Worm (Caenorhabditis elegans) whole organism, late embryonic: ENCODE data around the gene ilcr-2.

Experiments
- K02D7.2 ChIP-seq: sonication (generic microtip); optimal IDR thresholded peaks from 2 replicates; lab custom pipeline; 2017; ENCODE audit warnings: mild to moderate bottlenecking, missing genetic modification characterization, missing compliant biosample characterization
- K09A11.1 ChIP-seq: sonication (generic microtip); optimal IDR thresholded peaks from 2 replicates; lab custom pipeline; 2017; ENCODE audit warnings: antibody characterized with exemption, mild to moderate bottlenecking, missing genetic modification characterization, missing compliant biosample characterization; ENCODE audit not compliant: insufficient read depth
- T23F11.4 ChIP-seq: fragments of 200-800 bp; sonication (Bioruptor generic); optimal IDR thresholded peaks from 2 replicates; lab custom pipeline; 2018; ENCODE audit warnings: mild to moderate bottlenecking, missing genetic modification characterization, missing compliant biosample characterization
- ahr-1 ChIP-seq: sonication (generic microtip); optimal IDR thresholded peaks from 2 replicates; lab custom pipeline; 2016; ENCODE audit warnings: missing genetic modification characterization, missing compliant biosample characterization
- ama-1 ChIP-seq: fragments of 150-350 bp; optimal IDR thresholded peaks from 2 replicates; lab custom pipeline; 2014
- ceh-14 ChIP-seq: sonication (generic microtip); optimal IDR thresholded peaks from 2 replicates; lab custom pipeline; 2016; ENCODE audit warnings: missing genotype, missing genetic modification characterization, missing compliant biosample characterization
- ceh-19 ChIP-seq: fragments of 200-800 bp; sonication (Bioruptor generic); optimal IDR thresholded peaks from 2 replicates; lab custom pipeline; 2018; ENCODE audit warnings: mild to moderate bottlenecking, missing genetic modification characterization, missing compliant biosample characterization
- ceh-2 ChIP-seq: sonication (generic microtip); optimal IDR thresholded peaks from 2 replicates; lab custom pipeline; 2016; ENCODE audit warnings: missing genotype, missing genetic modification characterization, missing compliant biosample characterization
- ceh-24 ChIP-seq: sonication (generic microtip); optimal IDR thresholded peaks from 2 replicates; lab custom pipeline; 2016; ENCODE audit warnings: mild to moderate bottlenecking, missing genetic modification characterization, missing compliant biosample characterization
- ceh-30 ChIP-seq: fragments of 150-350 bp; optimal IDR thresholded peaks from 2 replicates; lab custom pipeline; 2014; ENCODE audit warnings: missing biosample characterization, missing genetic modification characterization
- ceh-34 ChIP-seq: sonication (generic microtip); optimal IDR thresholded peaks from 2 replicates; lab custom pipeline; 2016; ENCODE audit warnings: mild to moderate bottlenecking, missing genetic modification characterization, missing compliant biosample characterization
- ceh-45 ChIP-seq: fragments of 200-800 bp; sonication (Bioruptor generic); IDR thresholded peaks from 2 replicates; pipeline ENCODE4 v1.3.6; 2022; ENCODE audit warnings: missing genetic modification reagents, missing genetic modification characterization, missing compliant biosample characterization
- ceh-6 ChIP-seq: fragments of 200-800 bp; sonication (Bioruptor generic); optimal IDR thresholded peaks from 2 replicates; lab custom pipeline; 2018; ENCODE audit warnings: mild to moderate bottlenecking, missing genetic modification characterization, missing compliant biosample characterization
- che-1 ChIP-seq: sonication (generic microtip); optimal IDR thresholded peaks from 2 replicates; lab custom pipeline; 2016; ENCODE audit warnings: mild to moderate bottlenecking, missing genetic modification characterization, missing compliant biosample characterization
- dmd-4 ChIP-seq: sonication (generic microtip); optimal IDR thresholded peaks from 2 replicates; lab custom pipeline; 2016; ENCODE audit warnings: borderline replicate concordance, missing genetic modification characterization, missing compliant biosample characterization
- ets-4 ChIP-seq: sonication (generic microtip); optimal IDR thresholded peaks from 2 replicates; lab custom pipeline; 2016; ENCODE audit warnings: missing genetic modification characterization, missing compliant biosample characterization
- hlh-13 ChIP-seq: fragments of 200-800 bp; sonication (Bioruptor generic); optimal IDR thresholded peaks from 2 replicates; lab custom pipeline; 2018; ENCODE audit warnings: mild to moderate bottlenecking, missing genetic modification characterization, missing compliant biosample characterization
- hlh-6 ChIP-seq: sonication (generic microtip); optimal IDR thresholded peaks from 2 replicates; lab custom pipeline; 2016; ENCODE audit warnings: missing genotype, missing genetic modification characterization, missing compliant biosample characterization
- hlh-8 ChIP-seq: sonication (generic microtip); optimal IDR thresholded peaks from 2 replicates; lab custom pipeline; 2016; ENCODE audit warnings: missing genotype, missing genetic modification characterization, missing compliant biosample characterization
- lim-6 ChIP-seq: sonication (generic microtip); optimal IDR thresholded peaks from 2 replicates; lab custom pipeline; 2016; ENCODE audit warnings: missing genetic modification characterization, missing compliant biosample characterization
- madf-2 ChIP-seq: sonication (generic microtip); optimal IDR thresholded peaks from 2 replicates; lab custom pipeline; 2017; ENCODE audit warnings: missing genetic modification characterization, missing compliant biosample characterization
- mec-3 ChIP-seq: sonication (generic microtip); optimal IDR thresholded peaks from 2 replicates; lab custom pipeline; 2016; ENCODE audit warnings: borderline replicate concordance, missing genetic modification characterization, missing compliant biosample characterization
- nfya-1 ChIP-seq: sonication (generic microtip); optimal IDR thresholded peaks from 2 replicates; lab custom pipeline; 2017; ENCODE audit warnings: missing genetic modification characterization, mild to moderate bottlenecking, missing compliant biosample characterization, antibody characterized with exemption, moderate library complexity
- nhr-232 ChIP-seq: sonication (generic microtip); optimal IDR thresholded peaks from 2 replicates; lab custom pipeline; 2016; ENCODE audit warnings: missing genetic modification characterization, missing compliant biosample characterization
- npax-4 ChIP-seq: sonication (generic microtip); optimal IDR thresholded peaks from 2 replicates; lab custom pipeline; 2016; ENCODE audit warnings: missing genetic modification characterization, missing compliant biosample characterization
- odd-2 ChIP-seq: sonication (generic microtip); optimal IDR thresholded peaks from 2 replicates; lab custom pipeline; 2017; ENCODE audit warnings: antibody characterized with exemption, mild to moderate bottlenecking, missing genetic modification characterization, missing compliant biosample characterization
- pag-3 ChIP-seq: sonication (generic microtip); optimal IDR thresholded peaks from 2 replicates; lab custom pipeline; 2016; ENCODE audit warnings: missing compliant biosample characterization, missing genetic modification characterization, borderline replicate concordance
- pqm-1 ChIP-seq: sonication (generic microtip); optimal IDR thresholded peaks from 2 replicates; lab custom pipeline; 2016; ENCODE audit warnings: missing genetic modification characterization, missing compliant biosample characterization
- rnt-1 ChIP-seq: sonication (generic microtip); optimal IDR thresholded peaks from 2 replicates; lab custom pipeline; 2016; ENCODE audit warnings: missing genetic modification characterization, missing compliant biosample characterization
- sdc-2 ChIP-seq: sonication (generic microtip); optimal IDR thresholded peaks from 2 replicates; lab custom pipeline; 2016; ENCODE audit warnings: missing genotype, missing genetic modification characterization, missing compliant biosample characterization
- sox-2 ChIP-seq: fragments of 200-800 bp; sonication (Bioruptor generic); IDR thresholded peaks from 2 replicates; pipeline ENCODE4 v1.3.6; 2022; ENCODE audit warnings: missing genetic modification reagents, missing genetic modification characterization, missing compliant biosample characterization
- sox-4 ChIP-seq: sonication (generic microtip); optimal IDR thresholded peaks from 2 replicates; lab custom pipeline; 2017; ENCODE audit warnings: mild to moderate bottlenecking, missing genetic modification characterization, inconsistent platforms, missing compliant biosample characterization
- syd-9 ChIP-seq: sonication (generic microtip); optimal IDR thresholded peaks from 2 replicates; lab custom pipeline; 2016; ENCODE audit warnings: mild to moderate bottlenecking, missing genetic modification characterization, moderate library complexity, missing compliant biosample characterization
- ttx-3 ChIP-seq: sonication (generic microtip); optimal IDR thresholded peaks from 2 replicates; lab custom pipeline; 2016; ENCODE audit warnings: missing genetic modification reagents, missing genetic modification characterization, missing compliant biosample characterization
- unc-3 ChIP-seq, 2 experiments: fragments of 200-800 bp in 1 of 2; sonication (Bioruptor generic) in 1 of 2; sonication (generic microtip) in 1 of 2; conservative IDR thresholded peaks in 1 of 2; optimal IDR thresholded peaks in 1 of 2; 2 replicates each; pipeline versions ENCODE4 v1.3.6 to Lab custom; 2016 to 2022; ENCODE audit warnings: missing compliant biosample characterization in 2 of 2, missing genetic modification characterization in 2 of 2, missing genetic modification reagents in 1 of 2
- unc-55 ChIP-seq: sonication (generic microtip); optimal IDR thresholded peaks from 2 replicates; lab custom pipeline; 2017; ENCODE audit warnings: missing biosample characterization, missing genetic modification reagents, missing genetic modification characterization
- unc-86 ChIP-seq: sonication (generic microtip); optimal IDR thresholded peaks from 2 replicates; lab custom pipeline; 2016; ENCODE audit warnings: missing genetic modification characterization, missing compliant biosample characterization
- zip-5 ChIP-seq: sonication (generic microtip); optimal IDR thresholded peaks from 2 replicates; lab custom pipeline; 2016; ENCODE audit warnings: missing genetic modification characterization, missing compliant biosample characterization

Gene ilcr-2

DNA sequence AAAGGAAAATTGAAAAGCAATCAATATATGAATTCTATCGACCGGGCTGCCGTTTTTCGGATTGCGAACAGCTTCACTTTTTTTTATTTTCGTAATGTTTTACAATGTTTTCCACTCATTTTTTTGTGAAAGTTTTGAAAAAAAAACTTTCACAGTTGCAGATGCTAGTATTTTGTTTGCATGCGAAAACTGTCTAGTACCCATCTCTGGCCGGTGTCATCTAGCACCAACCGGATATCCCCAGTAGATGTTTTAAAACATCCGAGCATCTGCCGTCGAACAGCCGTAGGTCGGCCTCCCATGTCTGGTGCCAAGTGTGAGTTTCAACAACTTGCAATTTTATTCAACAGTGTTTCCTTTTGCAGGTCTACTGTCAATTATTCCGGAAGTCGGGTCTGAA lies 46.4 kb downstream of the ilcr-2 start, which contains the start of gene ZK177.12:
TSS of gene ZK177.12 (plus strand) at position 301 of the 400 bp plus-strand sequence.
- no peak for TF ChIP-seq K02D7.2
- no peak for TF ChIP-seq hlh-8 (tag; lab: Kevin White, UChicago)
- TF ChIP-seq nhr-232 (tag; lab: Kevin White, UChicago): no peak
- TF ChIP-seq hlh-6 (tag; lab: Kevin White, UChicago): no peak

- no peak for TF ChIP-seq lim-6 (tag; lab: Kevin White, UChicago)
- TF ChIP-seq sdc-2 (tag; lab: Kevin White, UChicago): no peak
- TF ChIP-seq nfya-1: no peak
- TF ChIP-seq dmd-4 (tag; lab: Kevin White, UChicago): no peak
- no peak for TF ChIP-seq unc-55
- TF ChIP-seq ceh-30 (tag; lab: Kevin White, UChicago): no peak
- TF ChIP-seq zip-5: no peak
- TF ChIP-seq unc-86 (tag; lab: Kevin White, UChicago): no peak
- TF ChIP-seq che-1 (tag; lab: Kevin White, UChicago): no peak
- no peak for TF ChIP-seq ceh-19 (GFP tag; lab: Kevin White, UChicago)
- TF ChIP-seq, all 69 proteins: peak for 0
These were observed 47.6 kb downstream of the ilcr-2 start, which contains the start of gene ZK177.11 for ce11 chrII:5522637-5523036. Gene ZK177.11, plus strand, starts transcription at chrII:5522937.

- TF ChIP-seq pqm-1 (tag; lab: Kevin White, UChicago) (no peak), ama-1 (lab: Kevin White, UChicago) (no peak), lim-6 (tag; lab: Kevin White, UChicago) (no peak), hlh-8 (tag; lab: Kevin White, UChicago) (no peak), mec-3 (tag; lab: Kevin White, UChicago) (no peak), dmd-4 (tag; lab: Kevin White, UChicago) (no peak), ceh-2 (tag; lab: Kevin White, UChicago) (no peak), odd-2 (tag; lab: Kevin White, UChicago) (no peak), ceh-45 (GFP tag; lab: Robert Waterston, UW) (no peak), ahr-1 (no peak), unc-55 (no peak), ceh-14 (no peak), ttx-3 (tag; lab: Kevin White, UChicago) (no peak), ceh-6 (GFP tag; lab: Kevin White, UChicago) (no peak), ets-4 (tag; lab: Kevin White, UChicago) (no peak), T23F11.4 (GFP tag; lab: Kevin White, UChicago) (no peak), ceh-34 (tag; lab: Kevin White, UChicago) (no peak), che-1 (tag; lab: Kevin White, UChicago) (no peak), rnt-1 (no peak), sdc-2 (tag; lab: Kevin White, UChicago) (no peak)
- TF ChIP-seq, all 69 proteins: peak for 0
These were observed 50.3 kb downstream of the ilcr-2 start, which contains the start of gene tbx-35 for ce11 chrII:5525297-5525696. Gene tbx-35, minus strand, starts transcription at chrII:5525397.

DNA sequence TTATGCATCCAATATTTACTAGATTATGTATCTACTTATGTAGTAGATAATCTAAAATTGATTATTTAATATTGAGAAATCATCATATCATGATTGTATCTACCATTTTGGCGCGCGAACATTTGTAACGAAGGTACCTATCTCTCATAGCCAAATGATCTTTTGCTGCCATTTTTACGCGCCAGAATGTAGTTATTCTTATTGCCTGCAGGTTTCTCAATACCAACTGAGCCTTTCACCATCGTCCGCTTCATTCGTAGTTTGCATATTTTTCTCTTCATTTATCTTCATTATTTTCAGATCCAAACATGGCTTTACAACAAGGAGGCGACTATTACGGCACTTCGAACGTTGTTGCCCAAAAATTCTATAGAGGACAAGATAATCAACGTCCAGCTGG lies 52.8 kb downstream of the ilcr-2 start, which contains the start of gene ZK177.1:
TSS of gene ZK177.1 (plus strand) at position 301 of the 400 bp plus-strand sequence.
- TF ChIP-seq ahr-1 (no peak), sox-2 (GFP tag; lab: Robert Waterston, UW) (no peak), K09A11.1 (tag; lab: Kevin White, UChicago) (no peak), npax-4 (tag; lab: Kevin White, UChicago) (no peak), pag-3 (no peak), ets-4 (tag; lab: Kevin White, UChicago) (no peak), che-1 (tag; lab: Kevin White, UChicago) (no peak), ceh-2 (tag; lab: Kevin White, UChicago) (no peak), ceh-24 (tag; lab: Kevin White, UChicago) (no peak), syd-9 (tag; lab: Kevin White, UChicago) (no peak), unc-3 (GFP tag; conservative IDR thresholded peaks at IDR 0.05; lab: Robert Waterston, UW) (no peak), unc-3 (tag; optimal IDR thresholded peaks at IDR 0.05; lab: Kevin White, UChicago) (no peak), hlh-8 (tag; lab: Kevin White, UChicago) (no peak), hlh-13 (GFP tag; lab: Kevin White, UChicago) (no peak), ceh-14 (no peak), ama-1 (lab: Kevin White, UChicago) (no peak), nfya-1 (no peak), madf-2 (no peak), ceh-45 (GFP tag; lab: Robert Waterston, UW) (no peak), sox-4 (tag; lab: Kevin White, UChicago) (no peak)
